Worm (Caenorhabditis elegans) whole organism, L3 larva: ENCODE results near the gene B0310.2.

Experiments
- R02D3.7 ChIP-seq: fragments of 150-350 bp; optimal IDR thresholded peaks from 2 replicates; lab custom pipeline; 2014; ENCODE audit warnings: missing biosample characterization, missing genetic modification characterization
- ZK546.5 ChIP-seq: sonication (generic microtip); optimal IDR thresholded peaks from 2 replicates; lab custom pipeline; 2017; ENCODE audit warnings: missing biosample characterization, missing genetic modification characterization
- aly-2 ChIP-seq: fragments of 150-350 bp; optimal IDR thresholded peaks from 2 replicates; lab custom pipeline; 2014; ENCODE audit warnings: missing biosample characterization, missing genetic modification characterization
- ama-1 ChIP-seq: fragments of 150-350 bp; optimal IDR thresholded peaks from 2 replicates; lab custom pipeline; 2018
- ceh-16 ChIP-seq: sonication (generic microtip); optimal IDR thresholded peaks from 2 replicates; lab custom pipeline; 2017; ENCODE audit warnings: missing biosample characterization, missing genetic modification characterization
- ceh-28 ChIP-seq: fragments of 150-350 bp; optimal IDR thresholded peaks from 2 replicates; lab custom pipeline; 2014; ENCODE audit warnings: missing biosample characterization, missing genetic modification reagents, missing genetic modification characterization
- ceh-82 ChIP-seq: fragments of 150-350 bp; optimal IDR thresholded peaks from 2 replicates; lab custom pipeline; 2014; ENCODE audit warnings: missing biosample characterization, missing genetic modification characterization
- ceh-9 ChIP-seq: sonication (generic microtip); optimal IDR thresholded peaks from 2 replicates; lab custom pipeline; 2018; ENCODE audit warnings: missing biosample characterization, missing genetic modification characterization
- daf-12 ChIP-seq: fragments of 150-350 bp; optimal IDR thresholded peaks from 2 replicates; lab custom pipeline; 2014; ENCODE audit warnings: missing biosample characterization, missing genetic modification reagents, missing genetic modification characterization
- egl-27 ChIP-seq: sonication (generic microtip); optimal IDR thresholded peaks from 4 replicates; lab custom pipeline; 2017; ENCODE audit warnings: missing biosample characterization, missing genetic modification reagents, missing genetic modification characterization
- egl-5 ChIP-seq: fragments of 150-350 bp; optimal IDR thresholded peaks from 2 replicates; lab custom pipeline; 2017; ENCODE audit warnings: missing biosample characterization, missing genetic modification reagents, missing genetic modification characterization, inconsistent platforms
- elt-1 ChIP-seq: fragments of 150-350 bp; optimal IDR thresholded peaks from 2 replicates; lab custom pipeline; 2014; ENCODE audit warnings: missing biosample characterization, missing genetic modification characterization
- elt-2 ChIP-seq: sonication (generic microtip); optimal IDR thresholded peaks from 2 replicates; lab custom pipeline; 2016; ENCODE audit warnings: missing genetic modification reagents, mild to moderate bottlenecking, missing genetic modification characterization, missing compliant biosample characterization
- elt-3 ChIP-seq, 3 experiments: fragments of 150-350 bp in 1 of 3; sonication (generic microtip) in 2 of 3; optimal IDR thresholded peaks; 2 replicates in 2 of 3; 4 replicates in 1 of 3; lab custom pipeline; 2014 to 2017; ENCODE audit warnings: missing biosample characterization in 3 of 3, missing genetic modification characterization in 3 of 3
- eor-1 ChIP-seq, 2 experiments: fragments of 150-350 bp; optimal IDR thresholded peaks; 2 replicates each; lab custom pipeline; 2014 to 2018; ENCODE audit warnings: missing biosample characterization in 2 of 2, missing genetic modification characterization in 2 of 2
- fkh-10 ChIP-seq: sonication (generic microtip); optimal IDR thresholded peaks from 2 replicates; lab custom pipeline; 2017; ENCODE audit warnings: missing biosample characterization, missing genetic modification reagents, missing genetic modification characterization
- fkh-2 ChIP-seq: fragments of 150-350 bp; optimal IDR thresholded peaks from 2 replicates; lab custom pipeline; 2014; ENCODE audit warnings: missing biosample characterization, missing genetic modification reagents, missing genetic modification characterization
- fos-1 ChIP-seq: fragments of 150-350 bp; optimal IDR thresholded peaks from 2 replicates; lab custom pipeline; 2014; ENCODE audit warnings: missing biosample characterization, missing genetic modification characterization
- hmg-11 ChIP-seq: sonication (generic microtip); optimal IDR thresholded peaks from 2 replicates; lab custom pipeline; 2016; ENCODE audit warnings: missing genetic modification characterization, missing compliant biosample characterization
- jun-1 ChIP-seq: fragments of 150-350 bp; optimal IDR thresholded peaks from 2 replicates; lab custom pipeline; 2014; ENCODE audit warnings: missing biosample characterization, missing genetic modification reagents, missing genetic modification characterization
- lin-15B ChIP-seq: fragments of 150-350 bp; optimal IDR thresholded peaks from 2 replicates; lab custom pipeline; 2014; ENCODE audit warnings: missing biosample characterization, missing genetic modification characterization
- lin-39 ChIP-seq: fragments of 150-350 bp; optimal IDR thresholded peaks from 2 replicates; lab custom pipeline; 2018; ENCODE audit warnings: missing biosample characterization, missing genetic modification reagents, missing genetic modification characterization
- lsy-12 ChIP-seq: sonication (generic microtip); optimal IDR thresholded peaks from 2 replicates; lab custom pipeline; 2016; ENCODE audit warnings: mild to moderate bottlenecking, missing genetic modification characterization, missing compliant biosample characterization
- mdl-1 ChIP-seq: fragments of 150-350 bp; optimal IDR thresholded peaks from 2 replicates; lab custom pipeline; 2014; ENCODE audit warnings: missing biosample characterization, missing genetic modification characterization
- mml-1 ChIP-seq: fragments of 150-350 bp; sonication (generic microtip); optimal IDR thresholded peaks from 3 replicates; lab custom pipeline; 2014; ENCODE audit warnings: missing biosample characterization, missing genetic modification characterization
- nfya-1 ChIP-seq: sonication (generic microtip); optimal IDR thresholded peaks from 2 replicates; lab custom pipeline; 2017; ENCODE audit warnings: missing genetic modification characterization, mild to moderate bottlenecking, missing compliant biosample characterization, antibody characterized with exemption, moderate library complexity; ENCODE audit not compliant: insufficient read depth
- nhr-11 ChIP-seq: fragments of 150-350 bp; optimal IDR thresholded peaks from 2 replicates; lab custom pipeline; 2014; ENCODE audit warnings: missing biosample characterization, missing genetic modification characterization
- nhr-12 ChIP-seq: fragments of 150-350 bp; optimal IDR thresholded peaks from 2 replicates; lab custom pipeline; 2014; ENCODE audit warnings: missing biosample characterization, missing genetic modification characterization
- nhr-23 ChIP-seq: fragments of 150-350 bp; optimal IDR thresholded peaks from 2 replicates; lab custom pipeline; 2014; ENCODE audit warnings: missing biosample characterization, missing genetic modification reagents, missing genetic modification characterization
- nhr-237 ChIP-seq: fragments of 150-350 bp; optimal IDR thresholded peaks from 2 replicates; lab custom pipeline; 2014; ENCODE audit warnings: missing biosample characterization, missing genetic modification characterization
- nhr-25 ChIP-seq: sonication (generic microtip); optimal IDR thresholded peaks from 2 replicates; lab custom pipeline; 2017; ENCODE audit warnings: missing biosample characterization, missing genetic modification characterization
- nhr-28 ChIP-seq: fragments of 150-350 bp; optimal IDR thresholded peaks from 2 replicates; lab custom pipeline; 2014; ENCODE audit warnings: missing biosample characterization, missing genetic modification characterization
- nhr-43 ChIP-seq: sonication (generic microtip); optimal IDR thresholded peaks from 2 replicates; lab custom pipeline; 2016; ENCODE audit warnings: mild to moderate bottlenecking, missing genetic modification characterization, missing compliant biosample characterization; ENCODE audit not compliant: poor library complexity, severe bottlenecking
- nhr-67 ChIP-seq: fragments of 150-350 bp; optimal IDR thresholded peaks from 2 replicates; lab custom pipeline; 2014; ENCODE audit warnings: missing biosample characterization, missing genetic modification characterization
- nhr-76 ChIP-seq: fragments of 150-350 bp; sonication (generic microtip); optimal IDR thresholded peaks from 5 replicates; lab custom pipeline; 2014; ENCODE audit warnings: missing biosample characterization, missing genetic modification characterization
- nhr-77 ChIP-seq: fragments of 150-350 bp; optimal IDR thresholded peaks from 2 replicates; lab custom pipeline; 2014; ENCODE audit warnings: missing biosample characterization, missing genetic modification characterization
- pha-4 ChIP-seq: fragments of 150-350 bp; optimal IDR thresholded peaks from 2 replicates; lab custom pipeline; 2014; ENCODE audit warnings: missing biosample characterization, missing genetic modification reagents, missing genetic modification characterization
- pqm-1 ChIP-seq: fragments of 150-350 bp; optimal IDR thresholded peaks from 2 replicates; lab custom pipeline; 2017; ENCODE audit warnings: missing biosample characterization, missing genetic modification characterization, inconsistent platforms
- sea-2 ChIP-seq: fragments of 150-350 bp; sonication (generic microtip); optimal IDR thresholded peaks from 4 replicates; lab custom pipeline; 2014; ENCODE audit warnings: missing biosample characterization, missing genetic modification reagents, missing genetic modification characterization
- skn-1 ChIP-seq: fragments of 150-350 bp; optimal IDR thresholded peaks from 2 replicates; lab custom pipeline; 2014; ENCODE audit warnings: missing biosample characterization, missing genetic modification characterization
- snpc-4 ChIP-seq: fragments of 150-350 bp; optimal IDR thresholded peaks from 2 replicates; lab custom pipeline; 2014; ENCODE audit warnings: missing biosample characterization, missing genetic modification characterization
- tbx-2 ChIP-seq: sonication (generic microtip); optimal IDR thresholded peaks from 2 replicates; lab custom pipeline; 2016; ENCODE audit warnings: mild to moderate bottlenecking, missing genetic modification characterization, missing compliant biosample characterization
- unc-39 ChIP-seq: sonication (generic microtip); optimal IDR thresholded peaks from 4 replicates; lab custom pipeline; 2017; ENCODE audit warnings: missing biosample characterization, missing genetic modification characterization
- unc-62 ChIP-seq: fragments of 150-350 bp; sonication (generic microtip); optimal IDR thresholded peaks from 4 replicates; lab custom pipeline; 2014; ENCODE audit warnings: missing biosample characterization, missing genetic modification reagents, missing genetic modification characterization
- zag-1 ChIP-seq: fragments of 150-350 bp; optimal IDR thresholded peaks from 2 replicates; lab custom pipeline; 2014; ENCODE audit warnings: missing biosample characterization, missing genetic modification characterization
- ztf-11 ChIP-seq: fragments of 150-350 bp; optimal IDR thresholded peaks from 2 replicates; lab custom pipeline; 2014; ENCODE audit warnings: missing biosample characterization, missing genetic modification characterization
- ztf-4 ChIP-seq: fragments of 150-350 bp; optimal IDR thresholded peaks from 2 replicates; lab custom pipeline; 2014; ENCODE audit warnings: missing biosample characterization, missing genetic modification characterization

The B0310.2 gene

ce11 chrX:536365-536764 is 29.6 kb upstream of the B0310.2 start:
- no peak for TF ChIP-seq nhr-12 (tag; lab: Kevin White, UChicago)
- TF ChIP-seq sea-2 (GFP tag; lab: Kevin White, UChicago) = no peak
- no peak for TF ChIP-seq ceh-82 (tag; lab: Kevin White, UChicago)
- TF ChIP-seq ztf-11 (tag; lab: Kevin White, UChicago) = no peak
- TF ChIP-seq jun-1 (tag; lab: Kevin White, UChicago) = no peak
- TF ChIP-seq ztf-4 = no peak
- no peak for TF ChIP-seq nhr-28
- no peak for TF ChIP-seq ama-1 (lab: Kevin White, UChicago)

- TF ChIP-seq nhr-77 (tag; lab: Kevin White, UChicago) = peak; percentile 42
- peak; percentile 52 for TF ChIP-seq nhr-76 (tag; lab: Kevin White, UChicago)
- peak; percentile 88 for TF ChIP-seq lin-39 (tag; lab: Kevin White, UChicago)
- TF ChIP-seq nhr-28 = no peak
- no peak for TF ChIP-seq fos-1 (tag; lab: Kevin White, UChicago)
- no peak for TF ChIP-seq aly-2 (tag; lab: Kevin White, UChicago)
- no peak for TF ChIP-seq unc-39 (tag; lab: Kevin White, UChicago)
- no peak for TF ChIP-seq ZK546.5 (tag; lab: Kevin White, UChicago)
- peak; percentile 11 for TF ChIP-seq pqm-1 (tag; lab: Kevin White, UChicago)
- TF ChIP-seq nhr-11 (tag; lab: Kevin White, UChicago) = peak; percentile 50
- peak; percentile 3 for TF ChIP-seq lsy-12 (tag; lab: Kevin White, UChicago)
- peak; percentile 90 for TF ChIP-seq nhr-23
- TF ChIP-seq jun-1 (tag; lab: Kevin White, UChicago) = peak; percentile 55
- no peak for TF ChIP-seq fkh-10 (GFP tag; lab: Kevin White, UChicago)
- TF ChIP-seq eor-1 (tag; optimal IDR thresholded peaks at IDR 0.05; lab: Kevin White, UChicago) = no peak
- peak; percentile 88 for TF ChIP-seq unc-62 (GFP tag; lab: Kevin White, UChicago)
- TF ChIP-seq nfya-1 = peak; percentile 93
- peak; percentile 83 for TF ChIP-seq tbx-2 (tag; lab: Kevin White, UChicago)
- TF ChIP-seq ceh-82 (tag; lab: Kevin White, UChicago) = peak; percentile 74
- peak; percentile 23 for TF ChIP-seq snpc-4
- TF ChIP-seq lin-15B (tag; lab: Kevin White, UChicago) = peak; percentile 47
- peak; percentile 79 for TF ChIP-seq skn-1 (tag; lab: Kevin White, UChicago)
- TF ChIP-seq hmg-11 = peak; percentile 91
- no peak for TF ChIP-seq nhr-12 (tag; lab: Kevin White, UChicago)
- peak; percentile 75 for TF ChIP-seq R02D3.7 (tag; lab: Kevin White, UChicago)
- no peak for TF ChIP-seq nhr-67
- no peak for TF ChIP-seq ama-1 (lab: Kevin White, UChicago)
- peak; percentile 79 for TF ChIP-seq mdl-1 (tag; lab: Kevin White, UChicago)
- TF ChIP-seq nhr-237 (tag; lab: Kevin White, UChicago) = no peak
- no peak for TF ChIP-seq ceh-16
- no peak for TF ChIP-seq pha-4
- TF ChIP-seq fkh-2 = peak; percentile 81
- no peak for TF ChIP-seq ztf-11 (tag; lab: Kevin White, UChicago)
- TF ChIP-seq egl-5 (tag; lab: Kevin White, UChicago) = peak; percentile 20
- peak; percentile 77 for TF ChIP-seq ceh-28 (tag; lab: Kevin White, UChicago)
- TF ChIP-seq nhr-25 (tag; lab: Kevin White, UChicago) = peak; percentile 98
- no peak for TF ChIP-seq ztf-4
- TF ChIP-seq elt-1 (tag; lab: Kevin White, UChicago) = peak; percentile 57
- peak; percentile 87 for TF ChIP-seq daf-12 (tag; lab: Kevin White, UChicago)
- no peak for TF ChIP-seq elt-2 (tag; lab: Kevin White, UChicago)
- peak; percentile 93 for TF ChIP-seq nhr-43 (tag; lab: Kevin White, UChicago)
- no peak for TF ChIP-seq ceh-9 (tag; lab: Kevin White, UChicago)
- peak; percentile 64 for TF ChIP-seq zag-1 (tag; lab: Kevin White, UChicago)
- TF ChIP-seq elt-3 (tag; optimal IDR thresholded peaks at IDR 0.05; lab: Kevin White, UChicago) = no peak
- no peak for TF ChIP-seq mml-1 (tag; lab: Kevin White, UChicago)
- no peak for TF ChIP-seq egl-27 (tag; lab: Kevin White, UChicago)
- no peak for TF ChIP-seq sea-2 (GFP tag; lab: Kevin White, UChicago)
- TF ChIP-seq, all 47 proteins: peak for 26
Observed at ce11 chrX:535728-536127, 29.0 kb upstream of the B0310.2 start, which contains the start of gene F28C10.3. F28C10.3 (minus strand) TSS chrX:535828.
